Worm (Caenorhabditis elegans) whole organism, L1 larva: Measurements from ENCODE around the gene nhr-130.
A peak's percentile ranks its signal among the peaks of the same experiment; 100 is the strongest.

Experiments used
- C16A3.4 ChIP-seq: fragments of 150-350 bp; optimal IDR thresholded peaks from 2 replicates; lab custom pipeline; 2014; ENCODE audit warnings: missing biosample characterization, missing genetic modification characterization
- F16B12.6 ChIP-seq: fragments of 150-350 bp; optimal IDR thresholded peaks from 2 replicates; lab custom pipeline; 2014; ENCODE audit warnings: missing biosample characterization, missing genetic modification characterization
- aha-1 ChIP-seq: fragments of 150-350 bp; optimal IDR thresholded peaks from 2 replicates; lab custom pipeline; 2014; ENCODE audit warnings: missing biosample characterization, missing genetic modification characterization
- alr-1 ChIP-seq: fragments of 200-800 bp; sonication (Bioruptor generic); optimal IDR thresholded peaks from 2 replicates; lab custom pipeline; 2018; ENCODE audit warnings: borderline replicate concordance, mild to moderate bottlenecking, missing genetic modification characterization, missing compliant biosample characterization
- ceh-88 ChIP-seq: fragments of 200-800 bp; sonication (Bioruptor generic); IDR thresholded peaks from 2 replicates; pipeline ENCODE4 v1.3.6; 2022; ENCODE audit warnings: missing genetic modification characterization, missing compliant biosample characterization
- ces-1 ChIP-seq: fragments of 150-350 bp; optimal IDR thresholded peaks from 2 replicates; lab custom pipeline; 2014; ENCODE audit warnings: missing biosample characterization, missing genetic modification reagents, missing genetic modification characterization
- efl-1 ChIP-seq, 4 experiments: fragments of 150-350 bp; optimal IDR thresholded peaks in 3 of 4; peaks in 1 of 4; 1 replicate in 1 of 4; 2 replicates in 3 of 4; lab custom pipeline; 2014; ENCODE audit warnings: missing biosample characterization in 2 of 4, missing genetic modification characterization in 2 of 4, missing genetic modification reagents in 2 of 4
- egl-13 ChIP-seq: sonication (generic microtip); optimal IDR thresholded peaks from 2 replicates; lab custom pipeline; 2016; ENCODE audit warnings: missing genotype, missing genetic modification reagents, missing genetic modification characterization, missing compliant biosample characterization
- egl-27 ChIP-seq, 2 experiments: fragments of 150-350 bp in 1 of 2; sonication (generic microtip); optimal IDR thresholded peaks; 3 replicates each; lab custom pipeline; 2017 to 2018; ENCODE audit warnings: missing biosample characterization in 2 of 2, missing genetic modification characterization in 2 of 2, missing genetic modification reagents in 2 of 2
- elt-2 ChIP-seq: sonication (generic microtip); optimal IDR thresholded peaks from 2 replicates; lab custom pipeline; 2016; ENCODE audit warnings: missing genetic modification characterization, mild to moderate bottlenecking, inconsistent platforms, missing compliant biosample characterization, missing genetic modification reagents
- fkh-4 ChIP-seq: sonication (generic microtip); optimal IDR thresholded peaks from 2 replicates; lab custom pipeline; 2016; ENCODE audit warnings: missing compliant biosample characterization, missing genetic modification characterization, borderline replicate concordance
- fkh-8 ChIP-seq: sonication (generic microtip); optimal IDR thresholded peaks from 2 replicates; lab custom pipeline; 2016; ENCODE audit warnings: mild to moderate bottlenecking, missing genetic modification characterization, missing compliant biosample characterization
- fos-1 ChIP-seq: fragments of 150-350 bp; optimal IDR thresholded peaks from 2 replicates; lab custom pipeline; 2014; ENCODE audit warnings: missing biosample characterization, missing genetic modification characterization
- isw-1 ChIP-seq: fragments of 200-800 bp; sonication (Bioruptor generic); IDR thresholded peaks from 2 replicates; pipeline ENCODE4 v1.3.6; 2022; ENCODE audit warnings: missing genetic modification characterization, missing compliant biosample characterization
- lin-14 ChIP-seq: fragments of 200-800 bp; sonication (Bioruptor generic); optimal IDR thresholded peaks from 2 replicates; lab custom pipeline; 2018; ENCODE audit warnings: mild to moderate bottlenecking, missing genetic modification characterization, moderate library complexity, missing compliant biosample characterization
- lin-35 ChIP-seq, 2 experiments: fragments of 150-350 bp; optimal IDR thresholded peaks; 2 replicates each; lab custom pipeline; 2014; ENCODE audit warnings: missing biosample characterization in 2 of 2, missing genetic modification characterization in 2 of 2, missing genetic modification reagents in 2 of 2
- lin-39 ChIP-seq: fragments of 150-350 bp; optimal IDR thresholded peaks from 2 replicates; lab custom pipeline; 2014; ENCODE audit warnings: missing biosample characterization, missing genetic modification reagents, missing genetic modification characterization
- lir-3 ChIP-seq: sonication (generic microtip); optimal IDR thresholded peaks from 2 replicates; lab custom pipeline; 2016; ENCODE audit warnings: mild to moderate bottlenecking, missing genetic modification characterization, moderate library complexity, missing compliant biosample characterization; ENCODE audit not compliant: poor library complexity
- mef-2 ChIP-seq: fragments of 150-350 bp; optimal IDR thresholded peaks from 2 replicates; lab custom pipeline; 2014; ENCODE audit warnings: missing biosample characterization, missing genetic modification characterization
- nhr-12 ChIP-seq: sonication (generic microtip); optimal IDR thresholded peaks from 2 replicates; lab custom pipeline; 2017; ENCODE audit warnings: missing biosample characterization, missing genetic modification characterization
- nhr-20 ChIP-seq: sonication (generic microtip); optimal IDR thresholded peaks from 2 replicates; lab custom pipeline; 2016; ENCODE audit warnings: mild to moderate bottlenecking, missing genetic modification characterization, missing compliant biosample characterization
- nhr-237 ChIP-seq: fragments of 150-350 bp; optimal IDR thresholded peaks from 2 replicates; lab custom pipeline; 2014; ENCODE audit warnings: missing biosample characterization, missing genetic modification characterization
- nhr-76 ChIP-seq: sonication (generic microtip); optimal IDR thresholded peaks from 2 replicates; lab custom pipeline; 2017; ENCODE audit warnings: missing biosample characterization, missing genetic modification characterization
- nhr-77 ChIP-seq: fragments of 150-350 bp; optimal IDR thresholded peaks from 2 replicates; lab custom pipeline; 2014; ENCODE audit warnings: missing biosample characterization, missing genetic modification characterization
- nhr-90 ChIP-seq: sonication (generic microtip); optimal IDR thresholded peaks from 2 replicates; lab custom pipeline; 2016; ENCODE audit warnings: mild to moderate bottlenecking, missing genetic modification characterization, missing compliant biosample characterization; ENCODE audit not compliant: poor library complexity
- rnt-1 ChIP-seq: sonication (generic microtip); optimal IDR thresholded peaks from 2 replicates; lab custom pipeline; 2016; ENCODE audit warnings: mild to moderate bottlenecking, missing genetic modification characterization, moderate library complexity, missing compliant biosample characterization
- sox-4 ChIP-seq: sonication (generic microtip); optimal IDR thresholded peaks from 2 replicates; lab custom pipeline; 2016; ENCODE audit warnings: missing genetic modification characterization, missing compliant biosample characterization
- sptf-1 ChIP-seq: fragments of 150-350 bp; optimal IDR thresholded peaks from 2 replicates; lab custom pipeline; 2014; ENCODE audit warnings: missing biosample characterization, missing genetic modification characterization
- sup-37 ChIP-seq: fragments of 200-800 bp; sonication (Bioruptor generic); optimal IDR thresholded peaks from 2 replicates; lab custom pipeline; 2018; ENCODE audit warnings: mild to moderate bottlenecking, missing genetic modification characterization, missing compliant biosample characterization
- tlp-1 ChIP-seq: fragments of 150-350 bp; optimal IDR thresholded peaks from 2 replicates; lab custom pipeline; 2014; ENCODE audit warnings: missing biosample characterization, missing genetic modification characterization
- unc-62 ChIP-seq: fragments of 150-350 bp; optimal IDR thresholded peaks from 2 replicates; lab custom pipeline; 2014; ENCODE audit warnings: missing biosample characterization, missing genetic modification reagents, missing genetic modification characterization
- unc-98 ChIP-seq: fragments of 200-800 bp; sonication (Bioruptor generic); IDR thresholded peaks from 2 replicates; pipeline ENCODE4 v1.3.6; 2022; ENCODE audit warnings: missing genetic modification characterization, missing compliant biosample characterization
- zag-1 ChIP-seq: fragments of 150-350 bp; optimal IDR thresholded peaks from 2 replicates; lab custom pipeline; 2014; ENCODE audit warnings: missing biosample characterization, missing genetic modification characterization

nhr-130 gene

ce11 chrV:439183-439749, 43.9 kb downstream of the nhr-130 start:
- no peak for TF ChIP-seq efl-1 (optimal IDR thresholded peaks at IDR 0.05; lab: Kevin White, UChicago)
- peak in 1 of 2 experiments; percentile 21 for TF ChIP-seq efl-1 (GFP tag; optimal IDR thresholded peaks at IDR 0.05 in 1 of 2; lab: Kevin White, UChicago)
- no peak for TF ChIP-seq nhr-77 (tag; lab: Kevin White, UChicago)
- TF ChIP-seq elt-2 = no peak
- no peak for TF ChIP-seq zag-1 (tag; lab: Kevin White, UChicago)
- TF ChIP-seq, all 84 proteins: peak for 1

DNA sequence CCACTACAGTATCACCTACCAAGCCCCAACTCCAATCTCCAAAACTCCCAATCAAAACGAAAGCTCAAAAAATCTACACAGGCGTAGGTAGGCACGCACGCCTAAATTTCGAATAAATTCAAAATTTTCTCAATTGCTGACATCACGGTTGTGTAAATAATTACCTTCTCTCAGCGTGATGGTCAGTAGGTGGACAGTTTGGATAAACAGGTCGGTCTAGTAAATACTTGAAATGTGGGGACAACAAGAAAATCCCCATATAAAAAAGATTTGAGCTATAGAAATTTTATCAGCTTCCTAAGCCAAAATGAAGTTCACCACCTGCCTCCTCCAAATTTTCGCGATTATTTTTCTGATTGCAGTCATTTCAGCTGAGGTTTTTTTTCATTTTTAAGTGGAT, 45.0 kb downstream of the nhr-130 start, which contains the start of gene B0554.1:
Gene B0554.1 (plus strand): TSS at position 301 of the 400 bp plus-strand sequence.
- TF ChIP-seq unc-62 (GFP tag; lab: Kevin White, UChicago) = no peak
- TF ChIP-seq fkh-4 = no peak
- TF ChIP-seq rnt-1 (tag; lab: Kevin White, UChicago) = no peak
- no peak for TF ChIP-seq ces-1 (GFP tag; lab: Kevin White, UChicago)
- no peak for TF ChIP-seq nhr-76 (tag; lab: Kevin White, UChicago)
- no peak for TF ChIP-seq nhr-20 (tag; lab: Kevin White, UChicago)
- no peak for TF ChIP-seq lin-35 (GFP tag; optimal IDR thresholded peaks at IDR 0.05; lab: Kevin White, UChicago)
- TF ChIP-seq sox-4 (tag; lab: Kevin White, UChicago) = no peak
- TF ChIP-seq aha-1 (tag; lab: Kevin White, UChicago) = no peak
- no peak for TF ChIP-seq nhr-77 (tag; lab: Kevin White, UChicago)

DNA sequence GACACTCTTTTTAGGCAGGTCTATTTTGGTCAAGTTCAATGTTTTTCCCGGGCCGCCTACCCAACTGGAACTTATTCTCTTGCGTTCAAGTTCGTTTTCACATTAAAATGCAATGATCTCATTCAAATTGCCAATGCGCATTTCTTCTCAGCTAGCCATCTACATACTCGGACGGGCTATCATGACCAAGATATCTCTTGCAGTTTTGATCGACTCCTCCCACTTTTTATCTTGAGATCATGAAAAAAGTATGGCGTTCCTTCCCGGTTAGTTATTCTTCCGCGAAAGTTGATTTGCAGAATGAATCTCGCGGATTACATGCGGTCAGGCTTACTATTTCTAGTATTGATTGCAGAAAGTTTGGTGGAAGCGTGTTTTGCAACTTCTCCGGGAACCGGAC, 49.2 kb downstream of the nhr-130 start, which contains the start of gene B0554.2:
Gene B0554.2 (plus strand): TSS at position 301 of the 400 bp plus-strand sequence.
- TF ChIP-seq mef-2 (no peak), nhr-12 (tag; lab: Kevin White, UChicago) (no peak), tlp-1 (no peak), egl-13 (tag; lab: Kevin White, UChicago) (no peak), nhr-90 (no peak), isw-1 (GFP tag; lab: Robert Waterston, UW) (no peak), F16B12.6 (no peak), C16A3.4 (no peak), lin-14 (GFP tag; lab: Kevin White, UChicago) (no peak), lir-3 (tag; lab: Kevin White, UChicago) (no peak), sup-37 (GFP tag; lab: Kevin White, UChicago) (no peak), sptf-1 (no peak), lin-39 (tag; lab: Kevin White, UChicago) (no peak), fos-1 (tag; lab: Kevin White, UChicago) (no peak), unc-62 (GFP tag; lab: Kevin White, UChicago) (no peak), fkh-8 (tag; lab: Kevin White, UChicago) (no peak), ceh-88 (GFP tag; lab: Robert Waterston, UW) (no peak), sox-4 (tag; lab: Kevin White, UChicago) (no peak), egl-27 (tag; optimal IDR thresholded peaks at IDR 0.05; lab: Kevin White, UChicago) (no peak)

DNA sequence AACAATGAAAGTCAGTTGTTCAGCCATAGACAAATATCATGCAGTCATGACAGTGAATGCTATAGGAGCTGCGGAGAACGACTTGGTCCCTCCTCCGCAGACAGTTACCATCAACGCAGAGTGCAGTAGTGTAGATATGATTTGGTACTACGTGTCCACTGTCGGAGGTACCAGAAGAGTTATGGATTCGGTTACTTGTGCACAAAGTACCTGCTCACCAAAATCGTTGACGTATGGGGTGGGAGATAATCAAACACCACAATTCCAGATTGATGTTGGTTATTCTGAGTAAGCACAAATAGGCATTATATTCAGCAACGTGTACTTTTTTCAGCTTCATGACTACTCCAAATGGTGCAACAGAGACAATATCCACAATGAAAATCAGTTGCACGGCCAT, 50.1 kb downstream of the nhr-130 start:
- no peak for TF ChIP-seq unc-98 (GFP tag; lab: Robert Waterston, UW)
- TF ChIP-seq alr-1 (tag; lab: Kevin White, UChicago) = no peak
- no peak for TF ChIP-seq sox-4 (tag; lab: Kevin White, UChicago)
- TF ChIP-seq nhr-237 (tag; lab: Kevin White, UChicago) = no peak
- TF ChIP-seq nhr-77 (tag; lab: Kevin White, UChicago) = no peak
- no peak for TF ChIP-seq egl-13 (tag; lab: Kevin White, UChicago)
